Worm (Caenorhabditis elegans) whole organism, L1 larva: ENCODE measurements around the gene Y37E11AM.3.
A peak's percentile ranks its signal among the peaks of the same experiment; 100 is the strongest.

Experiments used
- ces-1 ChIP-seq: fragments of 150-350 bp; optimal IDR thresholded peaks from 2 replicates; lab custom pipeline; 2014; ENCODE audit warnings: missing biosample characterization, missing genetic modification reagents, missing genetic modification characterization
- egl-13 ChIP-seq: sonication (generic microtip); optimal IDR thresholded peaks from 2 replicates; lab custom pipeline; 2016; ENCODE audit warnings: missing genotype, missing genetic modification reagents, missing genetic modification characterization, missing compliant biosample characterization
- fkh-10 ChIP-seq: sonication (generic microtip); optimal IDR thresholded peaks from 2 replicates; lab custom pipeline; 2017; ENCODE audit warnings: missing biosample characterization, missing genetic modification reagents, missing genetic modification characterization
- lin-14 ChIP-seq: fragments of 200-800 bp; sonication (Bioruptor generic); optimal IDR thresholded peaks from 2 replicates; lab custom pipeline; 2018; ENCODE audit warnings: mild to moderate bottlenecking, missing genetic modification characterization, moderate library complexity, missing compliant biosample characterization
- nhr-11 ChIP-seq: fragments of 150-350 bp; optimal IDR thresholded peaks from 2 replicates; lab custom pipeline; 2014; ENCODE audit warnings: missing biosample characterization, missing genetic modification characterization
- nhr-237 ChIP-seq: fragments of 150-350 bp; optimal IDR thresholded peaks from 2 replicates; lab custom pipeline; 2014; ENCODE audit warnings: missing biosample characterization, missing genetic modification characterization
- unc-62 ChIP-seq: fragments of 150-350 bp; optimal IDR thresholded peaks from 2 replicates; lab custom pipeline; 2014; ENCODE audit warnings: missing biosample characterization, missing genetic modification reagents, missing genetic modification characterization
- unc-98 ChIP-seq: fragments of 200-800 bp; sonication (Bioruptor generic); IDR thresholded peaks from 2 replicates; pipeline ENCODE4 v1.3.6; 2022; ENCODE audit warnings: missing genetic modification characterization, missing compliant biosample characterization

ce11 chrIV:3740830-3741477, 22.0 kb upstream of the Y37E11AM.3 start, which contains the start of gene nape-1:
- TF ChIP-seq fkh-10 = no peak
- no peak for TF ChIP-seq unc-98 (GFP tag; lab: Robert Waterston, UW)
- no peak for TF ChIP-seq unc-62 (GFP tag; lab: Kevin White, UChicago)
- TF ChIP-seq nhr-11 = no peak
- no peak for TF ChIP-seq egl-13 (tag; lab: Kevin White, UChicago)
- peak; percentile 81 for TF ChIP-seq lin-14 (GFP tag; lab: Kevin White, UChicago)
- no peak for TF ChIP-seq ces-1 (GFP tag; lab: Kevin White, UChicago)
- no peak for TF ChIP-seq nhr-237 (tag; lab: Kevin White, UChicago)
